Worm (Caenorhabditis elegans): ENCODE measurements around the gene gldi-3.

The gldi-3 gene

DNA sequence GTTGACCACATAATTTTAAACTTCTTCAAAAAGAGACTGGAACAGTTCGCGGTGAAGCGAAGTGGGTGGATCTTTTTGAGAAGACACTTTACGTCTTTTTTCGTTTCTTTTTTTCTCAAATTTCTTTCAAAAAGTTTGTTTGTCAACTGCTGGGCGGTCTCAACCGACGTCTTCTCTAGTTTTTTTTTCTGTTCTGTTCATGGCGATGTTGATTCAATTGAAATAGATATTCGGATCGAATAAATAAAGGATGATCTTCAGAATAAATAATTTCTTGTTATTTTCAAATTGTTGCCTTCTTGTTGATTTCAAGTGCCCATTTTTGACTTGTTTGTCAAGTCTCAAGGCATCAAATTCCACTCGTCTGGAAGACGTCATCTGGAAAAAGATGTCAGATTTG is 29.5 kb downstream of the gldi-3 start, which contains the start of gene T26C5.4:
Gene T26C5.4 (minus strand): TSS at position 101 of the 400 bp plus-strand sequence.
- no peak for TF ChIP-seq syd-9 (tag; optimal IDR thresholded peaks at IDR 0.05)
- TF ChIP-seq hlh-13 (GFP tag; optimal IDR thresholded peaks at IDR 0.05), result no peak
- TF ChIP-seq ets-4 (tag; optimal IDR thresholded peaks at IDR 0.05), result no peak
- no peak for TF ChIP-seq ceh-34 (tag; optimal IDR thresholded peaks at IDR 0.05)
- no peak for TF ChIP-seq ceh-18 (tag; optimal IDR thresholded peaks at IDR 0.05)
- no peak for TF ChIP-seq ama-1 (optimal IDR thresholded peaks at IDR 0.05)
- TF ChIP-seq fkh-6 (tag; optimal IDR thresholded peaks at IDR 0.05), result no peak
- TF ChIP-seq hlh-6 (tag; optimal IDR thresholded peaks at IDR 0.05), result no peak
- TF ChIP-seq ref-2 (tag; optimal IDR thresholded peaks at IDR 0.05), result no peak
- TF ChIP-seq dmd-4 (tag; optimal IDR thresholded peaks at IDR 0.05; ENCODE audit: borderline replicate concordance), result no peak
- TF ChIP-seq ceh-2 (tag; optimal IDR thresholded peaks at IDR 0.05), result no peak
- no peak for TF ChIP-seq pha-4 (tag; optimal IDR thresholded peaks at IDR 0.05)
- no peak for TF ChIP-seq tbx-7 (tag; optimal IDR thresholded peaks at IDR 0.05)
- TF ChIP-seq K02D7.2 (tag; optimal IDR thresholded peaks at IDR 0.05), result no peak
- TF ChIP-seq sdc-2 (tag; optimal IDR thresholded peaks at IDR 0.05), result no peak

DNA sequence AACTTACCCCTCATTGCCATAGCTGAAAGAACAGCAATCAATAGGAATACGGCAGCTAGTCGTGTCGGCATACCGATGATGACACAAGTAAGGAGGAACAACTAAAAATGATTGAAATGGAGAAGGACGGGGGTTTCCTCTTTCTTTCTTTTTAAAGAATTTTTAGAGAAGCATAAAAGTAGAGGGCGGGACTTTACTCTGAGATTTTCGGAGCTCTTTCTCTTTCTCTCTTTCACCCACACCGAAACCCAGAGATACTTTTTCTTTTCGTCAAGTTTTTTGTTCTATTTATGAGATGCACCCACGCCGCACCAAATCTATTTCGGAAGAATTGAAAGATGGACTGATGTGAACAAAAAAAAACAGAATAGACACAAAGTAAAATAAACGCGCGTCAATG is 33.2 kb downstream of the gldi-3 start, which contains the start of gene T26C5.5:
Gene T26C5.5 (minus strand): TSS at position 101 of the 400 bp plus-strand sequence.
- TF ChIP-seq dmd-4 (tag; optimal IDR thresholded peaks at IDR 0.05; ENCODE audit: borderline replicate concordance) (no peak), nhr-232 (tag; optimal IDR thresholded peaks at IDR 0.05) (no peak), rnt-1 (tag; optimal IDR thresholded peaks at IDR 0.05) (no peak), pag-3 (tag; optimal IDR thresholded peaks at IDR 0.05; ENCODE audit: borderline replicate concordance) (no peak), npax-4 (tag; optimal IDR thresholded peaks at IDR 0.05) (no peak), ceh-19 (GFP tag; optimal IDR thresholded peaks at IDR 0.05) (no peak), fax-1 (tag; optimal IDR thresholded peaks at IDR 0.05) (no peak), ceh-18 (tag; optimal IDR thresholded peaks at IDR 0.05) (no peak), nfya-1 (tag; optimal IDR thresholded peaks at IDR 0.05) (no peak), sox-4 (tag; optimal IDR thresholded peaks at IDR 0.05) (no peak), nhr-11 (tag; optimal IDR thresholded peaks at IDR 0.05) (no peak), ztf-16 (tag; optimal IDR thresholded peaks at IDR 0.05) (no peak), pha-4 (tag; optimal IDR thresholded peaks at IDR 0.05) (no peak), ceh-31 (tag; optimal IDR thresholded peaks at IDR 0.05) (no peak), hlh-13 (GFP tag; optimal IDR thresholded peaks at IDR 0.05) (no peak), ceh-30 (tag; optimal IDR thresholded peaks at IDR 0.05) (no peak), gmeb-2 (tag; optimal IDR thresholded peaks at IDR 0.05) (no peak), fkh-10 (GFP tag; optimal IDR thresholded peaks at IDR 0.05) (no peak)

- no peak for TF ChIP-seq unc-55 (GFP tag; optimal IDR thresholded peaks at IDR 0.05)
- no peak for TF ChIP-seq fax-1 (tag; optimal IDR thresholded peaks at IDR 0.05)
- no peak for TF ChIP-seq ceh-6 (GFP tag; optimal IDR thresholded peaks at IDR 0.05)
- TF ChIP-seq rnt-1 (tag; optimal IDR thresholded peaks at IDR 0.05), result no peak
- TF ChIP-seq lin-11 (tag; optimal IDR thresholded peaks at IDR 0.05), result no peak
- no peak for TF ChIP-seq unc-42 (tag; optimal IDR thresholded peaks at IDR 0.05)
- TF ChIP-seq Y22D7AL.16 (tag; optimal IDR thresholded peaks at IDR 0.05), result no peak
- no peak for TF ChIP-seq pqm-1 (tag; optimal IDR thresholded peaks at IDR 0.05)
- TF ChIP-seq ztf-16 (tag; optimal IDR thresholded peaks at IDR 0.05), result no peak
- no peak for TF ChIP-seq F13H6.1 (tag; optimal IDR thresholded peaks at IDR 0.05)
- TF ChIP-seq pat-9 (tag; optimal IDR thresholded peaks at IDR 0.05), result no peak
- TF ChIP-seq sdc-2 (tag; optimal IDR thresholded peaks at IDR 0.05), result no peak
- no peak for TF ChIP-seq ceh-34 (tag; optimal IDR thresholded peaks at IDR 0.05)
- no peak for TF ChIP-seq madf-2 (tag; optimal IDR thresholded peaks at IDR 0.05)
- no peak for TF ChIP-seq dve-1 (tag; optimal IDR thresholded peaks at IDR 0.05)
Observed at ce11 chrII:9242804-9243203, 37.1 kb downstream of the gldi-3 start.

- TF ChIP-seq ets-4 (tag; optimal IDR thresholded peaks at IDR 0.05) (no peak), dve-1 (tag; optimal IDR thresholded peaks at IDR 0.05) (no peak), zip-5 (tag; optimal IDR thresholded peaks at IDR 0.05) (no peak), pax-1 (tag; optimal IDR thresholded peaks at IDR 0.05) (no peak), ceh-31 (tag; optimal IDR thresholded peaks at IDR 0.05) (no peak)
Observed at ce11 chrII:9241610-9242009, 38.3 kb downstream of the gldi-3 start.

All from whole organism, late embryonic.